Fruit fly (Drosophila melanogaster): ENCODE measurements around the gene CG33700.
A peak's percentile ranks its signal among the peaks of the same experiment; 100 is the strongest.

Gene CG33700

dm6 chr3L:9487586-9487985, 37.8 kb downstream of the CG33700 start, which contains the start of gene pall (continued):
- TF ChIP-seq CG10366 (GFP tag; IDR thresholded peaks at IDR 0.05) (no peak), cg (GFP tag; optimal IDR thresholded peaks at IDR 0.05) (no peak), Abd-B (GFP tag; optimal IDR thresholded peaks at IDR 0.05) (no peak), row (GFP tag; IDR thresholded peaks at IDR 0.05) (peak; percentile 12; the same call in 1 of the 3 replicates), Nf-YC (tag; optimal IDR thresholded peaks at IDR 0.05) (no peak), Stat92E (GFP tag; optimal IDR thresholded peaks at IDR 0.05) (peak in 1 of 3 experiments; percentile 56), CG10654 (GFP tag; optimal IDR thresholded peaks at IDR 0.05) (no peak), eve (GFP tag; optimal IDR thresholded peaks at IDR 0.05) (no peak), scrt (GFP tag; optimal IDR thresholded peaks at IDR 0.05) (no peak), Hr78 (GFP tag; optimal IDR thresholded peaks at IDR 0.05) (no peak), CG14710 (tag; optimal IDR thresholded peaks at IDR 0.05) (peak; percentile 32), CG9817 (tag; optimal IDR thresholded peaks at IDR 0.05) (no peak), kni (GFP tag; optimal IDR thresholded peaks at IDR 0.05) (no peak), trh (GFP tag; optimal IDR thresholded peaks at IDR 0.05) (no peak), CG11085 (GFP tag; IDR thresholded peaks at IDR 0.05) (no peak), slp2 (GFP tag; optimal IDR thresholded peaks at IDR 0.05) (no peak), CG12659 (GFP tag; optimal IDR thresholded peaks at IDR 0.05) (peak; percentile 64), unc-4 (GFP tag; IDR thresholded peaks at IDR 0.05; ENCODE audit: partially characterized antibody) (peak; percentile 43; the same call in 1 of the 2 replicates), NC2α (GFP tag; optimal IDR thresholded peaks at IDR 0.05) (no peak), Bteb2 (GFP tag; optimal IDR thresholded peaks at IDR 0.05) (no peak), trem (tag; optimal IDR thresholded peaks at IDR 0.05) (peak; percentile 60), MESR4 (GFP tag; optimal IDR thresholded peaks at IDR 0.05) (peak; percentile 85), CG15011 (GFP tag; optimal IDR thresholded peaks at IDR 0.05) (no peak), caup (GFP tag; optimal IDR thresholded peaks at IDR 0.05; ENCODE audit: severe bottlenecking) (no peak), stwl (tag; optimal IDR thresholded peaks at IDR 0.05) (peak; percentile 79), CG12299 (tag; optimal IDR thresholded peaks at IDR 0.05) (no peak), Dp (GFP tag; optimal IDR thresholded peaks at IDR 0.05) (peak; percentile 55), pho (GFP tag; optimal IDR thresholded peaks at IDR 0.05) (no peak), CG6791 (GFP tag; IDR thresholded peaks at IDR 0.05; ENCODE audit: partially characterized antibody) (no peak), Kr (GFP tag; optimal IDR thresholded peaks at IDR 0.05) (no peak), ab (GFP tag; optimal IDR thresholded peaks at IDR 0.05) (no peak), Dek (tag; optimal IDR thresholded peaks at IDR 0.05) (no peak), psq (GFP tag; optimal IDR thresholded peaks at IDR 0.05) (no peak), gsb (GFP tag; IDR thresholded peaks at IDR 0.05) (no peak), CHES-1-like (GFP tag; optimal IDR thresholded peaks at IDR 0.05) (no peak), sens (GFP tag) (peak; percentile 70), nerfin-1 (tag; optimal IDR thresholded peaks at IDR 0.05) (peak; percentile 88), tio (GFP tag; optimal IDR thresholded peaks at IDR 0.05) (no peak), CG4730 (GFP tag; IDR thresholded peaks at IDR 0.05) (no peak), Opbp (GFP tag; IDR thresholded peaks at IDR 0.05; ENCODE audit: partially characterized antibody) (no peak), CG12391 (tag; optimal IDR thresholded peaks at IDR 0.05) (peak; percentile 20), CG30403 (GFP tag; optimal IDR thresholded peaks at IDR 0.05) (no peak), gfzf (GFP tag; optimal IDR thresholded peaks at IDR 0.05) (peak; percentile 92), shn (GFP tag; optimal IDR thresholded peaks at IDR 0.05) (no peak), CG6654 (GFP tag; optimal IDR thresholded peaks at IDR 0.05) (no peak)

Measured in whole organism, embryonic.